Fruit fly (Drosophila melanogaster) whole organism, pupa: ENCODE results near the gene TotX.

Experiments used
- CG10348 ChIP-seq: fragments of 200-800 bp; sonication (Bioruptor generic); IDR thresholded peaks from 2 replicates; pipeline ENCODE4 v1.3.6; 2022; ENCODE audit warnings: missing biosample characterization, missing genetic modification characterization
- CG12605 ChIP-seq: fragments of 200-800 bp; sonication (Bioruptor generic); IDR thresholded peaks from 2 replicates; pipeline ENCODE4 v1.3.6; 2022; ENCODE audit warnings: missing biosample characterization, missing genetic modification characterization
- CG15710 ChIP-seq: fragments of 200-800 bp; sonication (Bioruptor generic); optimal IDR thresholded peaks from 2 replicates; lab custom pipeline; 2018; ENCODE audit warnings: missing biosample characterization, mild to moderate bottlenecking, missing genetic modification characterization, moderate library complexity
- CG17806 ChIP-seq: fragments of 200-800 bp; sonication (Bioruptor generic); optimal IDR thresholded peaks from 2 replicates; lab custom pipeline; 2018; ENCODE audit warnings: missing biosample characterization, mild to moderate bottlenecking, missing genetic modification characterization, moderate library complexity
- CG34367 ChIP-seq: fragments of 200-800 bp; sonication (Bioruptor generic); optimal IDR thresholded peaks from 2 replicates; lab custom pipeline; 2018; ENCODE audit warnings: missing biosample characterization, mild to moderate bottlenecking, missing genetic modification characterization
- CG8159 ChIP-seq: fragments of 200-800 bp; sonication (Bioruptor generic); optimal IDR thresholded peaks from 3 replicates; lab custom pipeline; 2018; ENCODE audit warnings: missing biosample characterization, mild to moderate bottlenecking, missing genetic modification characterization, moderate library complexity
- CG9948 ChIP-seq: fragments of 200-800 bp; sonication (Bioruptor generic); optimal IDR thresholded peaks from 2 replicates; lab custom pipeline; 2018; ENCODE audit warnings: missing biosample characterization, mild to moderate bottlenecking, missing genetic modification characterization, moderate library complexity
- EcR ChIP-seq: fragments of 200-800 bp; sonication (Bioruptor generic); optimal IDR thresholded peaks from 3 replicates; lab custom pipeline; 2019; ENCODE audit warnings: missing biosample characterization, missing genetic modification characterization, mild to moderate bottlenecking, moderate library complexity, missing genetic modification reagents
- Ets98B ChIP-seq: fragments of 200-800 bp; sonication (Bioruptor generic); IDR thresholded peaks from 2 replicates; pipeline ENCODE4 v1.3.6; 2022; ENCODE audit warnings: missing biosample characterization, missing genetic modification characterization
- Snoo ChIP-seq: fragments of 200-800 bp; sonication (Bioruptor generic); optimal IDR thresholded peaks from 3 replicates; lab custom pipeline; 2017; ENCODE audit warnings: missing biosample characterization, mild to moderate bottlenecking, missing genetic modification characterization, inconsistent platforms

DNA sequence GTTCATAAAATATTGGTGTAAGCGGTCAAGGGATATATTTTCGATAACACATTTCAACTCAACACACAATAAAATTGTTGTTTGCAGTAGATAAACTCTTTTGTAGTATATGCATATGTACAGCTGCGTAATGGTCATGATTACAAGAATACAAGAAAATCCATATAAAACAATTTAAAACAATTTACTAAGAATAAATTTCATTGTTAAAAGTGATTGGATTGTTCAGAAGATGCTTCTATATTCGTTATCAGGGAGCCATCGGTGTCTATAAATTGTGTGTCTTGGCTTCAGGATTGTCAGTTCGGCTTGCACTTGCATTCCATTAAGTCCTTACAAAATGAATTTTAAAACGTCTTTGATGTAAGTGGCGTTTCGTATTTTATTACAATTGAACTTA, 31.7 kb downstream of the TotX start, which contains the start of gene TotB:
- no peak for TF ChIP-seq Snoo (tag; lab: Kevin White, UChicago)
- TF ChIP-seq Ets98B (GFP tag; lab: Robert Waterston, UW): no peak
- no peak for TF ChIP-seq CG15710 (tag; lab: Kevin White, UChicago)
- TF ChIP-seq CG17806 (tag; lab: Kevin White, UChicago): no peak
- no peak for TF ChIP-seq CG12605 (GFP tag; lab: Robert Waterston, UW)
- no peak for TF ChIP-seq EcR (GFP tag; lab: Kevin White, UChicago)
- no peak for TF ChIP-seq CG8159
- TF ChIP-seq CG9948: no peak
- TF ChIP-seq CG10348 (GFP tag; lab: Robert Waterston, UW): no peak
- TF ChIP-seq CG34367 (tag; lab: Kevin White, UChicago): no peak
